Worm (Caenorhabditis elegans): Measurements from ENCODE around the gene srr-1.

The srr-1 gene

DNA sequence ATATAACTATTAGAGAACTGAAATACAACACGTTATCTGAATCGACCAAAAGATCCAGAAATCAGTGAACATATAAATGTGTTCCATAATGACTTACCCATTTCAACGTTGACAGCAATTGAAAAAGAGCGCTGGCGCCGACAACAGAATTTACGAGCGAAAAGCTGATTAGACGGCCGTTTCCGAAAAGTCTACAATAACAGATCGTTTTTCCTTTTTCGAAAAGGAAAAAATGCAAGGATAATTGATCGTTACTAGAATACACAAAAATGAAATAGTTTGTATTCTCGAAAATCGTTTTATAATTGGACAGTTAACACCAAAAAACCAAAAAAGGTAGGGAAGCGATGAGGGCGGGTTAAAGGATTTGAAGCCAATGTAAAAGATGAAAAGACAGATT is at the start of gene srr-1:
srr-1 (minus strand) TSS at position 101 of the 400 bp plus-strand sequence.
- TF ChIP-seq fax-1 (tag; optimal IDR thresholded peaks at IDR 0.05): no peak
- TF ChIP-seq ama-1 (optimal IDR thresholded peaks at IDR 0.05): no peak
- TF ChIP-seq pax-1 (tag; optimal IDR thresholded peaks at IDR 0.05): no peak
- no peak for TF ChIP-seq ceh-48 (tag; optimal IDR thresholded peaks at IDR 0.05)
- TF ChIP-seq ceh-9 (tag; optimal IDR thresholded peaks at IDR 0.05): no peak
- no peak for TF ChIP-seq gmeb-2 (tag; optimal IDR thresholded peaks at IDR 0.05)
- no peak for TF ChIP-seq ceh-19 (GFP tag; optimal IDR thresholded peaks at IDR 0.05)
- TF ChIP-seq fkh-10 (GFP tag; optimal IDR thresholded peaks at IDR 0.05): no peak

DNA sequence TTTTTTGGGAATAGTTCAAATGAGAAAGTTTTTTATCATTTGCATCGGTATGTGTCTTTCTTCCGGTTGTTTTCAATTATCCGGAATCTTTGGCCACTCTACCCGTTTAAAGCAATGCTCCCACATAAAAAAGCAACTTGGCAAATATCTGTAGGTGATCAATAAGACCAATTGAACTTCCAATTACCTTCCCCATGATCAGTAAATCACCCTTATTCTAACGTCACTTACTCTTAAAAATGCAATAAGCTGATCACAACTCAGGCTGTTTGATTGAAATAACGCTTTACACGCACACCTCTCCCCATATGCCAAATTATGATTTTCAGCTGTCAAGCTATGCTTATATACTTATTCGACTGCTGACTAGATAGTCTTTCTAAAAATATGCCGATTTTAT is 42.1 kb upstream of the srr-1 start, which contains the start of gene C34B4.5:
C34B4.5 (plus strand) TSS at position 301 of the 400 bp plus-strand sequence.
- TF ChIP-seq ceh-6 (GFP tag; optimal IDR thresholded peaks at IDR 0.05): no peak
- no peak for TF ChIP-seq pqm-1 (tag; optimal IDR thresholded peaks at IDR 0.05)
- no peak for TF ChIP-seq pat-9 (tag; optimal IDR thresholded peaks at IDR 0.05)
- TF ChIP-seq dve-1 (tag; optimal IDR thresholded peaks at IDR 0.05): no peak
- TF ChIP-seq ets-4 (tag; optimal IDR thresholded peaks at IDR 0.05): no peak

DNA sequence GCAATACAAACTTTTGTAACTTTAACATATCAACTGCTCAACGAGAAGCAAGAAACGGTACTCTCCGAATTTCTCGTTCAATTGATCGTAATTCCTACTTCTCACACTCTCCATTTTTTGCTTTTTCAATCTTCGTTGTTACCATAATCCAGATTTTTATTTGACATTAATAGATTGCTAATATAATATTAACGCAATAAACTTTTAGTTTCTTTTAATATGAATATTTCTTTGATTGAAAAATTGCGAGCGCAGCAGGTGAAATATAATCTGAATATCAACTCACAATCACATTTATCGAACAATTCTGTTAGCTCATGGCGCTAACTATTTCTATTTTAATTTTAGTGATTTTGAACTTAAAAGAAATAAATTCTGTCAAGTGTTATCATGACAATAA is 38.8 kb upstream of the srr-1 start, which contains the start of gene lurp-4:
lurp-4 (plus strand) TSS at position 301 of the 400 bp plus-strand sequence.
- TF ChIP-seq pros-1 (tag; optimal IDR thresholded peaks at IDR 0.05) (no peak), ceh-45 (GFP tag; IDR thresholded peaks at IDR 0.05) (no peak), nhr-232 (tag; optimal IDR thresholded peaks at IDR 0.05) (no peak), pha-2 (tag; optimal IDR thresholded peaks at IDR 0.05) (no peak), ceh-6 (GFP tag; optimal IDR thresholded peaks at IDR 0.05) (no peak), ama-1 (optimal IDR thresholded peaks at IDR 0.05) (no peak), syd-9 (tag; optimal IDR thresholded peaks at IDR 0.05) (no peak), elt-4 (tag; optimal IDR thresholded peaks at IDR 0.05) (no peak)

DNA sequence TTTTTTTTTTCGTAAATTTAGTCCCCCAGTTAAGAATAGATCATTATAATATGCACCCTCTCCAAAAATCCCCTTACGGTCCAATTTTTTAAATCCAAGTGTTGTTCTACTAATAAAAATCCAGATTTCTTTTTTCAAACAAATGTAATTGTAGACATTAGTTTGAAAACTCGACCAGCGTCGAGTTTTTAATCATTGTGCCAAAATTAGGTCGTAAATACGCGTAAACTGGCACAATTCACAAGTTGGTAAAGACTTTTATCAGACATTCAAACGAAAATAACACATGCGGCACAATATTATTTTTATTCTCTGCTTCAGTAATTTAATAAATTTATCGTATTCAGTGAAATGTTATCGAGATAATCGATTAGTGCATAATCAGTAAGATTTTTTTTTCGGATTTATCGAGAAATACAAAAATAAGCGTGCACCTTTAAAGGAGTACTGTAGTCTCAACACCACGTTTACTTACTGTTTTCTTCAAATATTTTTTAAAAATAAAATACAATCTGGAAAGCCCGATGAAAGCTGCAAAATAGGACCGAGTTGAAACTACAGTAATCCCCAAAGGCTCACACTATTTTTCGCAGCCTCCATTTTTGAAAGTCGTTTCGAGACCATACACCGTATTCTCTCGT is 36.7 kb upstream of the srr-1 start, which contains the start of gene C34B4.4:
C34B4.4 (plus strand) TSS at position 276 of the 641 bp plus-strand sequence.
- TF ChIP-seq ceh-18 (tag; optimal IDR thresholded peaks at IDR 0.05) (no peak), unc-55 (GFP tag; optimal IDR thresholded peaks at IDR 0.05) (no peak), ets-4 (tag; optimal IDR thresholded peaks at IDR 0.05) (no peak), pat-9 (tag; optimal IDR thresholded peaks at IDR 0.05) (no peak), hlh-30 (tag; optimal IDR thresholded peaks at IDR 0.05; ENCODE audit: insufficient read depth) (no peak), eyg-1 (tag; optimal IDR thresholded peaks at IDR 0.05) (no peak), K02D7.2 (tag; optimal IDR thresholded peaks at IDR 0.05) (no peak), ref-2 (tag; optimal IDR thresholded peaks at IDR 0.05) (no peak), syd-9 (tag; optimal IDR thresholded peaks at IDR 0.05) (no peak), ceh-30 (tag; optimal IDR thresholded peaks at IDR 0.05) (no peak), ceh-9 (tag; optimal IDR thresholded peaks at IDR 0.05) (no peak), hlh-15 (tag; optimal IDR thresholded peaks at IDR 0.05) (no peak), Y22D7AL.16 (tag; optimal IDR thresholded peaks at IDR 0.05) (no peak), ceh-24 (tag; optimal IDR thresholded peaks at IDR 0.05) (no peak), ztf-16 (tag; optimal IDR thresholded peaks at IDR 0.05) (no peak), dve-1 (tag; optimal IDR thresholded peaks at IDR 0.05) (no peak)

DNA sequence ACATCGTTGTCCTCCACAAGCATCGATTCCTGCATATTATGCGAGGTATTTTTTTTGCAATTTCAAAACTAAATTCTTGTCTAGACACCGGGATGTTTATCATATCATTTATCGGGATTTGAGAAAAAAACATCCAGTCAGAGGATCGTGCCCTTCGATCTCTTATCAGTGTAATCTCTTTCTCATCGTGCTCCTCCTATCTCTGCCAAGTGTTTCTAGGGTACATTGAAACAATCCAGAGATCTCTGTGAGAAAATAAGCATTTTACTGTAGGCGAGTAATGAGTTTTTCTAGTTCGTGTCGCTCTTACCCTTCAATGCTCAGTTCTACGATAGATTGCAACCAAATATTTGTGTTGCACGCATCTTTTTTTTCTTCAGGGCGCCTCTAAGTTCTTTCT is 35.0 kb upstream of the srr-1 start:
- peak; percentile 32 for TF ChIP-seq ceh-18 (tag; optimal IDR thresholded peaks at IDR 0.05)
- no peak for TF ChIP-seq C38D4.7 (GFP tag; optimal IDR thresholded peaks at IDR 0.05)
- TF ChIP-seq ama-1 (optimal IDR thresholded peaks at IDR 0.05): no peak
- TF ChIP-seq lin-11 (tag; optimal IDR thresholded peaks at IDR 0.05): no peak
- TF ChIP-seq hlh-6 (tag; optimal IDR thresholded peaks at IDR 0.05): no peak
- no peak for TF ChIP-seq pros-1 (tag; optimal IDR thresholded peaks at IDR 0.05)
- TF ChIP-seq tbx-7 (tag; optimal IDR thresholded peaks at IDR 0.05): no peak
- TF ChIP-seq che-1 (tag; optimal IDR thresholded peaks at IDR 0.05): no peak
